Fruit fly (Drosophila melanogaster) ovary, adult (tissue): ENCODE results near the gene CG18170.
A peak's percentile ranks its signal among the peaks of the same experiment; 100 is the strongest.

Experiments
- CG17801 ChIP-seq: fragments of 200-800 bp; optimal IDR thresholded peaks from 2 replicates; lab custom pipeline; 2019; ENCODE audit warnings: missing biosample characterization, mild to moderate bottlenecking, missing genetic modification characterization, moderate library complexity; ENCODE audit not compliant: partially characterized antibody

Gene CG18170

DNA sequence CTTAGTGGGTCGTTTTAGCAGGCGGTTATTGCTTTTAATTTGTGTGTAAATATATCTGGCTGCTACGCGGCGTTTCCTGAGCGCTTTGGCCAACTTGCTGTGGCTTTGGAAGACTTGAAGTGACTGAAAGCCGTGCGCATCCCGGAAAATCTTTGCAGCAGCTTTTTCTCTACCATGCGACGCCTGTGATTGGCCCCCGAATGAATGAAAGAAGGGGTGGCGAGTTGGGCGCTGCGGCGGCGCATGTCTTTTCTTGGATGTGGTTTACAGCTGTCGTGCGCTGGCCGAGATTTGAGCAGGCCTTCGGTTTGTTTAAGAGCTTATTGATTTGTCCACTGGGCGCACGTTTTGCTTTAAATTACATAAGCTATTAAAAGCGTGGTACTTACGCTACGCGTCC lies 60.8 kb downstream of the CG18170 start:
- TF ChIP-seq CG17801 (GFP tag; lab: Kevin White, UChicago) = no peak

DNA sequence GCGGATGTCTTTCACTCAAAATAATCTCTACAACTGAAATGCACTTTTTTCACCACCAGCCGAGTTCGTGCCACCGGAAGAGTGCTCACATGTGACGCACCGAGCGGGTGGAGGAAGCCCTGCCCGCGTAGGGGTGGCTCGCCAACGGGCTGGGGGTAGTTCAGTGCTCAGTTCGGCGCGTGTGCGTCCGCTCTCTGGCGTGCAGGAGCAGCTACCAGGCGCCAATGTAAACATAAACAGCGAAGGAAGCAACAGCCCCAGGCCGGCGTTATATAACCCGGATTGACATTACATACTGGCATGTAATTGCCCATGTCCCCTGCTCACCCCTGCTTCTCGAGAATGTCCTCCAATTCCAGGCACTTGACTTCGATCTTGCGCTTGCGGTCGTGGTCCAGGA lies 61.5 kb downstream of the CG18170 start:
- TF ChIP-seq CG17801 (GFP tag; lab: Kevin White, UChicago) = no peak

DNA sequence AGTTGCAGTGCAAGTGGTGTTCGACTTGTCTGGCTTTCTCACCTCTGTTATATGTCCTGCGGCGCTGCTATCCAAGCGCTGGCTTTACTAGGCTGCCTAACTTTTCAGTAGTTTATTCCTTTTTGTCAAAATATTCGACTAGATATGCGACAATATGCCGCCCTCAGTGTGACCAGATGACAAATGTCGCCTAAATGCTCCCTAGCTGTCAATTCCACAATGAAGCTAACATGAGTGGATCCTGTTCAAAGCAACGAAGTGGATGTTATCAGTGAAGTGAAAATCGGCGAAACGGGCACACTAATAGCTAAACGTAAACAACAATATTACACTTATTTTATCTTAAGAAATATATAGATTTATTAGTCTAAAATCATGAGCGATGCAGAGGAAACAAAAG lies 62.1 kb downstream of the CG18170 start, which contains the start of the genes Srrm234 and CG7974:
TSS of gene Srrm234 (minus strand) at position 189 of the 400 bp plus-strand sequence.
TSS of gene CG7974 (plus strand) at position 263 of the 400 bp plus-strand sequence.
- peak; percentile 15 for TF ChIP-seq CG17801 (GFP tag; lab: Kevin White, UChicago)

DNA sequence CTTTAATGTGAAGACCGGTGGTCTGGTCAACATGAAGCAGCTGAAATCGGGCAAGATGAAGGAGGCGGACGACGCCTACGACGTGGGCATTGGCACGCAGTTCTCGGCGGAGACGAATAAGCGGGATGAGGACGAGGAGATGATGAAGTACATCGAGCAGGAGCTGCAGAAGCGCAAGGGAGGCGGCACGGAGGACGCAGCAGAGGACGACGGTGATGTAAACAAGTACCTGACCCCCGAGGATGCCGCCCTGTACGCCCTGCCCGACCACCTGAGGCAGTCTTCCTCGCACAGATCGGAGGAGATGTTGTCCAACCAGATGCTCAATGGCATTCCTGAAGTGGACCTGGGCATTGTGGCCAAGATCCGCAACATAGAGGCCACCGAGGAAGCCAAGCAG lies 62.8 kb downstream of the CG18170 start:
- TF ChIP-seq CG17801 (GFP tag; lab: Kevin White, UChicago) = no peak
